Worm (Caenorhabditis elegans): ENCODE measurements around the gene K09E9.7.

K09E9.7 gene

ce11 chrX:15668053-15668599 lies 27.4 kb downstream of the K09E9.7 start:
- TF ChIP-seq F13C5.2 (tag; optimal IDR thresholded peaks at IDR 0.05) (no peak), ets-7 (tag; optimal IDR thresholded peaks at IDR 0.05) (no peak), scrt-1 (GFP tag; IDR thresholded peaks at IDR 0.05) (no peak), ama-1 (optimal IDR thresholded peaks at IDR 0.05) (no peak), hnd-1 (tag; optimal IDR thresholded peaks at IDR 0.05) (no peak), tbx-37 (GFP tag; conservative IDR thresholded peaks at IDR 0.05) (no peak), aly-1 (tag; optimal IDR thresholded peaks at IDR 0.05) (no peak), hmg-4 (GFP tag; optimal IDR thresholded peaks at IDR 0.05) (no peak), flt-1 (GFP tag; IDR thresholded peaks at IDR 0.05) (no peak), tbx-11 (GFP tag; IDR thresholded peaks at IDR 0.05) (no peak), ceh-13 (GFP tag; optimal IDR thresholded peaks at IDR 0.05) (no peak), hmbx-1 (tag; optimal IDR thresholded peaks at IDR 0.05) (no peak), ceh-36 (tag; optimal IDR thresholded peaks at IDR 0.05) (no peak), sea-1 (GFP tag; conservative IDR thresholded peaks at IDR 0.05) (no peak), tra-4 (tag; optimal IDR thresholded peaks at IDR 0.05) (no peak), pes-1 (GFP tag; IDR thresholded peaks at IDR 0.05) (no peak), B0310.2 (tag; optimal IDR thresholded peaks at IDR 0.05) (no peak)

ce11 chrX:15668695-15669094 lies 28.0 kb downstream of the K09E9.7 start:
- no peak for TF ChIP-seq ets-7 (tag; optimal IDR thresholded peaks at IDR 0.05)
- no peak for TF ChIP-seq tbx-11 (GFP tag; IDR thresholded peaks at IDR 0.05)
- TF ChIP-seq tbx-37 (GFP tag; conservative IDR thresholded peaks at IDR 0.05): no peak
- TF ChIP-seq F13C5.2 (tag; optimal IDR thresholded peaks at IDR 0.05): no peak
- TF ChIP-seq hmbx-1 (tag; optimal IDR thresholded peaks at IDR 0.05): no peak
- TF ChIP-seq ceh-13 (GFP tag; optimal IDR thresholded peaks at IDR 0.05): no peak
- no peak for TF ChIP-seq B0310.2 (tag; optimal IDR thresholded peaks at IDR 0.05)
- TF ChIP-seq pes-1 (GFP tag; IDR thresholded peaks at IDR 0.05): no peak
- TF ChIP-seq sea-1 (GFP tag; conservative IDR thresholded peaks at IDR 0.05): no peak
- TF ChIP-seq scrt-1 (GFP tag; IDR thresholded peaks at IDR 0.05): no peak
- TF ChIP-seq ceh-36 (tag; optimal IDR thresholded peaks at IDR 0.05): no peak
- TF ChIP-seq hmg-4 (GFP tag; optimal IDR thresholded peaks at IDR 0.05): no peak
- no peak for TF ChIP-seq flt-1 (GFP tag; IDR thresholded peaks at IDR 0.05)

ce11 chrX:15675622-15676021 lies 34.9 kb downstream of the K09E9.7 start, which contains the start of gene F59D12.2:
Gene F59D12.2 (minus strand): TSS chrX:15675722.
- TF ChIP-seq pes-1 (GFP tag; IDR thresholded peaks at IDR 0.05) (no peak), aly-1 (tag; optimal IDR thresholded peaks at IDR 0.05) (no peak), B0310.2 (tag; optimal IDR thresholded peaks at IDR 0.05) (no peak)

- TF ChIP-seq tra-4 (tag; optimal IDR thresholded peaks at IDR 0.05) (no peak), scrt-1 (GFP tag; IDR thresholded peaks at IDR 0.05) (no peak), hnd-1 (tag; optimal IDR thresholded peaks at IDR 0.05) (no peak), hmg-4 (GFP tag; optimal IDR thresholded peaks at IDR 0.05) (no peak), ceh-13 (GFP tag; optimal IDR thresholded peaks at IDR 0.05) (no peak), hmbx-1 (tag; optimal IDR thresholded peaks at IDR 0.05) (no peak), F13C5.2 (tag; optimal IDR thresholded peaks at IDR 0.05) (no peak)
Observed at ce11 chrX:15681393-15681792, 40.7 kb downstream of the K09E9.7 start, which contains the start of gene gpn-1. Gene gpn-1 (plus strand): TSS chrX:15681693.

- TF ChIP-seq hmg-4 (GFP tag; optimal IDR thresholded peaks at IDR 0.05): no peak
Observed at ce11 chrX:15689244-15689643, 48.5 kb downstream of the K09E9.7 start, which contains the start of gene C03H12.1. Gene C03H12.1 (plus strand): TSS chrX:15689449.

Measured in whole organism, early embryonic.